Worm (Caenorhabditis elegans) whole organism, mixed stage, embryonic: Measurements from ENCODE around the gene ostb-1.
A peak's percentile ranks its signal among the peaks of the same experiment; 100 is the strongest.

ENCODE experiments used
- M03D4.4 ChIP-seq: sonication (generic microtip); optimal IDR thresholded peaks from 2 replicates; lab custom pipeline; 2017; ENCODE audit warnings: mild to moderate bottlenecking, missing genetic modification characterization, missing compliant biosample characterization
- bed-3 ChIP-seq: fragments of 200-800 bp; sonication (Bioruptor generic); optimal IDR thresholded peaks from 3 replicates; lab custom pipeline; 2018; ENCODE audit warnings: mild to moderate bottlenecking, missing genetic modification characterization, moderate library complexity, missing compliant biosample characterization
- blmp-1 ChIP-seq: fragments of 150-350 bp; optimal IDR thresholded peaks from 2 replicates; lab custom pipeline; 2014; ENCODE audit warnings: missing biosample characterization, missing genetic modification characterization
- ceh-39 ChIP-seq: fragments of 150-350 bp; optimal IDR thresholded peaks from 2 replicates; lab custom pipeline; 2014; ENCODE audit warnings: missing biosample characterization, missing genetic modification characterization
- ceh-43 ChIP-seq: fragments of 200-800 bp; sonication (Bioruptor generic); optimal IDR thresholded peaks from 2 replicates; lab custom pipeline; 2018; ENCODE audit warnings: mild to moderate bottlenecking, missing genetic modification characterization, moderate library complexity, missing compliant biosample characterization
- ceh-83 ChIP-seq: fragments of 200-800 bp; sonication (Bioruptor generic); optimal IDR thresholded peaks from 2 replicates; lab custom pipeline; 2018; ENCODE audit warnings: mild to moderate bottlenecking, missing genetic modification characterization, missing compliant biosample characterization
- ces-1 ChIP-seq: fragments of 150-350 bp; optimal IDR thresholded peaks from 2 replicates; lab custom pipeline; 2014; ENCODE audit warnings: missing biosample characterization, missing genetic modification reagents, missing genetic modification characterization
- cnd-1 ChIP-seq: fragments of 200-800 bp; sonication (Bioruptor generic); optimal IDR thresholded peaks from 2 replicates; lab custom pipeline; 2018; ENCODE audit warnings: mild to moderate bottlenecking, missing genetic modification characterization, missing compliant biosample characterization
- drap-1 ChIP-seq: fragments of 200-800 bp; sonication (Bioruptor generic); optimal IDR thresholded peaks from 3 replicates; lab custom pipeline; 2018; ENCODE audit warnings: mild to moderate bottlenecking, missing genetic modification characterization, missing compliant biosample characterization
- elt-1 ChIP-seq: sonication (generic microtip); optimal IDR thresholded peaks from 2 replicates; lab custom pipeline; 2017; ENCODE audit warnings: missing genetic modification characterization, mild to moderate bottlenecking, missing compliant biosample characterization, antibody characterized with exemption, moderate library complexity, borderline replicate concordance; ENCODE audit not compliant: insufficient read depth
- elt-3 ChIP-seq: fragments of 150-350 bp; optimal IDR thresholded peaks from 2 replicates; lab custom pipeline; 2014; ENCODE audit warnings: missing biosample characterization, missing genetic modification characterization
- flh-1 ChIP-seq: fragments of 200-800 bp; sonication (Bioruptor generic); optimal IDR thresholded peaks from 2 replicates; lab custom pipeline; 2018; ENCODE audit warnings: mild to moderate bottlenecking, missing genetic modification characterization, moderate library complexity, missing compliant biosample characterization
- ham-2 ChIP-seq: fragments of 200-800 bp; sonication (Bioruptor generic); optimal IDR thresholded peaks from 2 replicates; lab custom pipeline; 2018; ENCODE audit warnings: mild to moderate bottlenecking, missing genetic modification characterization, missing compliant biosample characterization
- hlh-1 ChIP-seq: fragments of 150-350 bp; optimal IDR thresholded peaks from 2 replicates; lab custom pipeline; 2014; ENCODE audit warnings: missing biosample characterization, missing genetic modification reagents, missing genetic modification characterization
- lin-13 ChIP-seq: fragments of 150-350 bp; optimal IDR thresholded peaks from 2 replicates; lab custom pipeline; 2014; ENCODE audit warnings: missing biosample characterization, missing genetic modification characterization
- lin-32 ChIP-seq: fragments of 200-800 bp; sonication (Bioruptor generic); optimal IDR thresholded peaks from 2 replicates; lab custom pipeline; 2018; ENCODE audit warnings: mild to moderate bottlenecking, missing genetic modification characterization, missing compliant biosample characterization
- lsy-2 ChIP-seq: fragments of 150-350 bp; optimal IDR thresholded peaks from 2 replicates; lab custom pipeline; 2014; ENCODE audit warnings: missing biosample characterization, missing genetic modification characterization
- mab-5 ChIP-seq: fragments of 150-350 bp; optimal IDR thresholded peaks from 2 replicates; lab custom pipeline; 2014; ENCODE audit warnings: missing biosample characterization, missing genetic modification characterization
- mep-1 ChIP-seq: fragments of 150-350 bp; optimal IDR thresholded peaks from 2 replicates; lab custom pipeline; 2017; ENCODE audit warnings: missing biosample characterization, missing genetic modification reagents, missing genetic modification characterization, inconsistent platforms
- mls-2 ChIP-seq: sonication (generic microtip); optimal IDR thresholded peaks from 2 replicates; lab custom pipeline; 2016; ENCODE audit warnings: mild to moderate bottlenecking, missing genetic modification characterization, moderate library complexity, missing compliant biosample characterization
- nhr-12 ChIP-seq: fragments of 150-350 bp; optimal IDR thresholded peaks from 2 replicates; lab custom pipeline; 2014; ENCODE audit warnings: missing biosample characterization, missing genetic modification characterization
- nhr-2 ChIP-seq: fragments of 150-350 bp; optimal IDR thresholded peaks from 2 replicates; lab custom pipeline; 2014; ENCODE audit warnings: missing biosample characterization, missing genetic modification characterization
- nhr-237 ChIP-seq: fragments of 150-350 bp; optimal IDR thresholded peaks from 2 replicates; lab custom pipeline; 2014; ENCODE audit warnings: missing biosample characterization, missing genetic modification characterization
- nhr-28 ChIP-seq: fragments of 150-350 bp; optimal IDR thresholded peaks from 2 replicates; lab custom pipeline; 2014; ENCODE audit warnings: missing biosample characterization, missing genetic modification characterization
- nhr-76 ChIP-seq: sonication (generic microtip); optimal IDR thresholded peaks from 2 replicates; lab custom pipeline; 2017; ENCODE audit warnings: missing biosample characterization, missing genetic modification characterization
- snpc-4 ChIP-seq: fragments of 150-350 bp; optimal IDR thresholded peaks from 2 replicates; lab custom pipeline; 2014; ENCODE audit warnings: missing biosample characterization, missing genetic modification characterization
- sptf-1 ChIP-seq: sonication (generic microtip); optimal IDR thresholded peaks from 2 replicates; lab custom pipeline; 2017; ENCODE audit warnings: mild to moderate bottlenecking, missing genetic modification characterization, moderate library complexity, missing compliant biosample characterization
- unc-120 ChIP-seq: sonication (generic microtip); optimal IDR thresholded peaks from 2 replicates; lab custom pipeline; 2017; ENCODE audit warnings: missing genetic modification characterization, missing compliant biosample characterization; ENCODE audit not compliant: poor library complexity, severe bottlenecking
- unc-39 ChIP-seq: fragments of 150-350 bp; optimal IDR thresholded peaks from 2 replicates; lab custom pipeline; 2014; ENCODE audit warnings: missing biosample characterization, missing genetic modification characterization
- unc-62 ChIP-seq: fragments of 150-350 bp; optimal IDR thresholded peaks from 2 replicates; lab custom pipeline; 2014; ENCODE audit warnings: missing biosample characterization, missing genetic modification reagents, missing genetic modification characterization
- zip-8 ChIP-seq: fragments of 150-350 bp; optimal IDR thresholded peaks from 2 replicates; lab custom pipeline; 2014; ENCODE audit warnings: missing biosample characterization, missing genetic modification characterization
- ztf-11 ChIP-seq: fragments of 150-350 bp; optimal IDR thresholded peaks from 2 replicates; lab custom pipeline; 2014; ENCODE audit warnings: missing biosample characterization, missing genetic modification characterization

Gene ostb-1

DNA sequence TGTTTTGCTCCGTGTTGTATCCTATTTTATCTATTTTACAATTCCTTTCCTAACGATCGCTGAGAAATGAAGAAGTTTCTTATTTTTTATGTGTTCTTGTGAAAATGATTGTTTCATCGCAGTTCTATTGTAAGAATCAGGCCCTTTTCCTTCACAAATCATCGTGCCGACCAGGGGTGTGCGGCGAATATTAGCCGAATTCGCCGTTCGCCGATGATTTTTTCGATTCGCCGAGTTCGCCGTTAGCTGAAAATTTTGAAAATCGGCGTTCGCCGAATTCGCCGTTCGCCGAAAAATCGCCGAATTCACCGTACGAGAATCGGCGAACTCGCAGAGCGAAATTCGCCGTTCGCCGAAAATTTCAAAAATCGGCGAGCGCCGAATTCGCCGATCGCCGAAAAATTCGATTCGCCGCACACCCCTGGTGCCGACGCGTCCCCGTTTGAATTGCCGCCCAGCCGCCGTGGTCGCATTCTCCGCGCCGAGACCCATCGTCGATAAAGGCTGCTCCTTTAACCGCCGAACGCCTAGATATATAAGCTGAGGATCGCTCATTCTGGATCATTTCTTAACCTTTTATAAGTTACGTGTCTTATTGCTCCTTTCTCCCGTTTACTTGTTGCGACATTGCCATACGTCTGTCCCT is 704 bp upstream of the ostb-1 start:
- TF ChIP-seq unc-62: no peak
- peak; percentile 20 for TF ChIP-seq sptf-1 (tag; lab: Kevin White, UChicago)

DNA sequence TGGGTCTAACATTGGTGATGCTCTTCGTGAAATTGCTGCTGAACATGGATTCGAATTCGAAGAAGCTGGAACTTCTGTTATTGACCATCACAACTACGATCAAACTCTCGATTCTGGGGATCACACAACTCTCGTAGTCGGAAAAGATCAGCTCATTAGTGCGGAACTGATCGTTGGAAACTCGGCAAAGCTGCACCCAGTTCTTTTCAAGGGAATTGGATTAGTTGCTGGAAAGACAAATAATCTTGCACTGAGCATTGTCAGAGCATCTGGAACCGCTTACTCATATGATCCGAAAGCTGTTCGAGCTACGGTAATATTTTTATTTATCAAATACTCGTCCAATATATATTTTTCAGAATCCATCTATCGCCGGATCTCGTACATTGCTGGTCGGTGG is 585 bp downstream of the ostb-1 start:
- TF ChIP-seq snpc-4 (tag; lab: Kevin White, UChicago) (no peak), sptf-1 (tag; lab: Kevin White, UChicago) (no peak), flh-1 (GFP tag; lab: Kevin White, UChicago) (no peak), bed-3 (GFP tag; lab: Kevin White, UChicago) (no peak), nhr-237 (no peak), blmp-1 (tag; lab: Kevin White, UChicago) (no peak), mep-1 (tag; lab: Kevin White, UChicago) (no peak), unc-120 (no peak), elt-3 (tag; lab: Kevin White, UChicago) (no peak), elt-1 (tag; lab: Kevin White, UChicago) (no peak), mls-2 (tag; lab: Kevin White, UChicago) (no peak), nhr-28 (no peak), M03D4.4 (tag; lab: Kevin White, UChicago) (no peak), lin-32 (GFP tag; lab: Kevin White, UChicago) (no peak), drap-1 (GFP tag; lab: Kevin White, UChicago) (no peak), ces-1 (no peak), nhr-76 (tag; lab: Kevin White, UChicago) (no peak), ztf-11 (tag; lab: Kevin White, UChicago) (no peak), lin-13 (tag; lab: Kevin White, UChicago) (no peak), cnd-1 (no peak)

DNA sequence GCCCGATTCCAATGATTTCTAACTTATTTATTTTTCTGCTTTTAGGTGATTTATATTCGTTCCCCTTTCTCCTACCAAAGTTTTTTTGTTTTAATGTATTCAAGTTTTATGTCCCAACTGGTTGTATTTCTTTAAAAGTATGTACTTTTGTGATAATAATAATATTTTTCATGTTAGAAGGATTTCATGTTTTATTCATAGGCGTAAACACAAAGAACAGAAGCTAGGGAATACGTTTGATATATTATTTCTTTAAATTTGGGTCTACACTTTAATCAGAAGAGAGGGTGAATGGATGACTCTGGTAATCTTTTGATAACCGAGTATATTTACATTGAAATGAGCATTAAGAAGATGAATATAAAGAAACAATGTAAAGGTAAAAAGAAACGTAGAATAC is 1.8 kb downstream of the ostb-1 start:
- TF ChIP-seq lin-32 (GFP tag; lab: Kevin White, UChicago): no peak
- no peak for TF ChIP-seq nhr-12 (tag; lab: Kevin White, UChicago)
- TF ChIP-seq ces-1: no peak
- TF ChIP-seq lin-13 (tag; lab: Kevin White, UChicago): no peak
- no peak for TF ChIP-seq drap-1 (GFP tag; lab: Kevin White, UChicago)
- TF ChIP-seq ztf-11 (tag; lab: Kevin White, UChicago): no peak
- no peak for TF ChIP-seq ceh-39 (tag; lab: Kevin White, UChicago)
- no peak for TF ChIP-seq unc-39 (tag; lab: Kevin White, UChicago)
- no peak for TF ChIP-seq lsy-2 (tag; lab: Kevin White, UChicago)
- no peak for TF ChIP-seq mab-5 (tag; lab: Kevin White, UChicago)
- TF ChIP-seq ceh-83 (GFP tag; lab: Kevin White, UChicago): no peak
- no peak for TF ChIP-seq flh-1 (GFP tag; lab: Kevin White, UChicago)

DNA sequence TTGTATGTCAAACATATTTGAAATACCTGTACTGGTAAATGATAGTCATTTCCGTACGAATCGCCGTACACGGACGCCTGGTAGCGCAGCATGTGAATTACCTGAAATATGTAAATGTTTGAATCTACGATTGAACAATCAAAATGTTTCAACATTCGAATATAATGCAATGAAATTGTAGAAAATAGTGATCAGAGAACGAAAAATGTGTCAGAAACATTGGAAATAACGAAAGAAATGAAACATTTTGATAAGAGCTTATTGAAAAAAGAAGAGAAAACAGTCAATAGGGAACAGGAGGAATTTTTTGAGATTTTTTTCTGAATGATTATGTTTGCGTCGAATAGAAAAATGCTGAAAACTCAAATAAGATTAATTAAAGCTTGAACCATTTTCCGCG is 5.8 kb downstream of the ostb-1 start, which contains the start of gene ztf-17:
Gene ztf-17 (minus strand): TSS at position 101 of the 400 bp plus-strand sequence.
- TF ChIP-seq ceh-39 (tag; lab: Kevin White, UChicago): no peak
- no peak for TF ChIP-seq zip-8 (tag; lab: Kevin White, UChicago)
- no peak for TF ChIP-seq nhr-12 (tag; lab: Kevin White, UChicago)
- TF ChIP-seq mep-1 (tag; lab: Kevin White, UChicago): no peak
- TF ChIP-seq ceh-43 (GFP tag; lab: Kevin White, UChicago): no peak
- TF ChIP-seq ham-2 (GFP tag; lab: Kevin White, UChicago): no peak
- no peak for TF ChIP-seq cnd-1
- no peak for TF ChIP-seq nhr-2 (tag; lab: Kevin White, UChicago)
- no peak for TF ChIP-seq unc-120
- no peak for TF ChIP-seq unc-39 (tag; lab: Kevin White, UChicago)
- no peak for TF ChIP-seq elt-3 (tag; lab: Kevin White, UChicago)
- TF ChIP-seq mls-2 (tag; lab: Kevin White, UChicago): no peak
- TF ChIP-seq mab-5 (tag; lab: Kevin White, UChicago): no peak
- TF ChIP-seq nhr-28: no peak
- TF ChIP-seq unc-62: no peak
- no peak for TF ChIP-seq hlh-1 (tag; lab: Kevin White, UChicago)
- no peak for TF ChIP-seq elt-1 (tag; lab: Kevin White, UChicago)
